Fruit fly (Drosophila melanogaster) whole organism, embryonic: ENCODE measurements around the gene Pxd.

Experiments used
- CG11723 ChIP-seq: fragments of 200-800 bp; sonication (Bioruptor generic); optimal IDR thresholded peaks from 2 replicates; lab custom pipeline; 2017; ENCODE audit warnings: missing biosample characterization, mild to moderate bottlenecking, missing genetic modification characterization
- CG1529 ChIP-seq: fragments of 200-800 bp; sonication (Bioruptor generic); optimal IDR thresholded peaks from 3 replicates; lab custom pipeline; 2018; ENCODE audit warnings: missing biosample characterization, missing genetic modification characterization
- CG15514 ChIP-seq: fragments of 200-800 bp; sonication (Bioruptor generic); optimal IDR thresholded peaks from 3 replicates; lab custom pipeline; 2017; ENCODE audit warnings: missing biosample characterization, missing genetic modification characterization, mild to moderate bottlenecking, moderate library complexity, missing genetic modification reagents
- CG17361 ChIP-seq: fragments of 200-800 bp; sonication (Bioruptor generic); IDR thresholded peaks from 3 replicates; pipeline ENCODE4 v1.3.6; 2022; ENCODE audit warnings: missing biosample characterization, missing genetic modification characterization
- CG17568 ChIP-seq: fragments of 200-800 bp; sonication (Bioruptor generic); optimal IDR thresholded peaks from 2 replicates; lab custom pipeline; 2018; ENCODE audit warnings: missing biosample characterization, mild to moderate bottlenecking, missing genetic modification characterization, moderate library complexity
- CG30403 ChIP-seq: fragments of 200-800 bp; sonication (Bioruptor generic); optimal IDR thresholded peaks from 3 replicates; lab custom pipeline; 2016; ENCODE audit warnings: missing biosample characterization, missing genetic modification characterization
- CG32532 ChIP-seq: fragments of 200-800 bp; sonication (Bioruptor generic); IDR thresholded peaks from 2 replicates; pipeline ENCODE4 v1.3.6; 2022; ENCODE audit warnings: missing biosample characterization, missing genetic modification characterization
- CG34422 ChIP-seq: fragments of 200-800 bp; sonication (Bioruptor generic); IDR thresholded peaks from 3 replicates; pipeline ENCODE4 v1.3.6; 2022; ENCODE audit warnings: missing biosample characterization, missing genetic modification characterization
- CG3995 ChIP-seq: fragments of 200-800 bp; sonication (Bioruptor generic); optimal IDR thresholded peaks from 3 replicates; lab custom pipeline; 2016; ENCODE audit warnings: missing biosample characterization, missing genetic modification characterization
- CG43689 ChIP-seq: fragments of 200-800 bp; sonication (Bioruptor generic); IDR thresholded peaks from 2 replicates; pipeline ENCODE4 v1.3.6; 2022; ENCODE audit warnings: missing biosample characterization, missing genetic modification characterization
- CG4854 ChIP-seq: fragments of 200-800 bp; sonication (Bioruptor generic); optimal IDR thresholded peaks from 2 replicates; lab custom pipeline; 2016; ENCODE audit warnings: missing biosample characterization, missing genetic modification characterization, inconsistent platforms
- CG6254 ChIP-seq: fragments of 200-800 bp; sonication (Bioruptor generic); optimal IDR thresholded peaks from 3 replicates; lab custom pipeline; 2017; ENCODE audit warnings: mild to moderate bottlenecking, missing biosample characterization, missing genetic modification reagents, missing genetic modification characterization
- CG7372 ChIP-seq: fragments of 200-800 bp; sonication (Bioruptor generic); IDR thresholded peaks from 2 replicates; pipeline ENCODE4 v1.3.6; 2022; ENCODE audit warnings: missing biosample characterization, missing genetic modification characterization
- CG7963 ChIP-seq: fragments of 200-800 bp; sonication (Bioruptor generic); IDR thresholded peaks from 3 replicates; pipeline ENCODE4 v1.3.6; 2022; ENCODE audit warnings: missing biosample characterization, missing genetic modification characterization; ENCODE audit not compliant: partially characterized antibody
- CG9437 ChIP-seq: fragments of 200-800 bp; sonication (Bioruptor generic); optimal IDR thresholded peaks from 2 replicates; lab custom pipeline; 2018; ENCODE audit warnings: missing biosample characterization, mild to moderate bottlenecking, missing genetic modification characterization
- CG9817 ChIP-seq: fragments of 200-800 bp; sonication (Bioruptor generic); optimal IDR thresholded peaks from 2 replicates; lab custom pipeline; 2018; ENCODE audit warnings: missing biosample characterization, mild to moderate bottlenecking, missing genetic modification characterization, moderate library complexity
- CHES-1-like ChIP-seq: fragments of 200-800 bp; sonication (Bioruptor generic); optimal IDR thresholded peaks from 2 replicates; lab custom pipeline; 2016; ENCODE audit warnings: missing biosample characterization, missing genetic modification characterization
- D19A ChIP-seq: fragments of 200-800 bp; optimal IDR thresholded peaks from 3 replicates; lab custom pipeline; 2019; ENCODE audit warnings: missing biosample characterization, mild to moderate bottlenecking, missing genetic modification characterization, moderate library complexity
- Doc3 ChIP-seq: fragments of 200-800 bp; sonication (Bioruptor generic); IDR thresholded peaks from 3 replicates; pipeline ENCODE4 v1.3.6; 2022; ENCODE audit warnings: missing biosample characterization, missing genetic modification characterization; ENCODE audit not compliant: partially characterized antibody
- E2f1 ChIP-seq: fragments of 200-800 bp; sonication (Bioruptor generic); IDR thresholded peaks from 2 replicates; pipeline ENCODE4 v1.3.6; 2022; ENCODE audit warnings: missing biosample characterization, missing genetic modification characterization
- Ets97D ChIP-seq: fragments of 200-800 bp; sonication (Bioruptor generic); optimal IDR thresholded peaks from 3 replicates; lab custom pipeline; 2016; ENCODE audit warnings: missing biosample characterization, missing genetic modification characterization
- Fer2 ChIP-seq: fragments of 200-800 bp; sonication (Bioruptor generic); optimal IDR thresholded peaks from 2 replicates; lab custom pipeline; 2018; ENCODE audit warnings: missing biosample characterization, mild to moderate bottlenecking, missing genetic modification characterization, moderate library complexity
- Gug ChIP-seq: fragments of 200-800 bp; sonication (Bioruptor generic); IDR thresholded peaks from 4 replicates; pipeline ENCODE4 v1.3.6; 2022; ENCODE audit warnings: missing biosample characterization, missing genetic modification characterization
- HLHmδ ChIP-seq: fragments of 200-800 bp; sonication (Bioruptor generic); optimal IDR thresholded peaks from 2 replicates; lab custom pipeline; 2018; ENCODE audit warnings: missing biosample characterization, mild to moderate bottlenecking, missing genetic modification characterization, moderate library complexity
- Hr78 ChIP-seq, 2 experiments: fragments of 200-800 bp in 1 of 2; fragments of >200 bp in 1 of 2; sonication (Bioruptor generic) in 1 of 2; optimal IDR thresholded peaks; 2 replicates each; lab custom pipeline; 2017 to 2019; ENCODE audit warnings: missing biosample characterization in 2 of 2, missing genetic modification characterization in 2 of 2, mild to moderate bottlenecking in 1 of 2, moderate library complexity in 1 of 2
- Mad ChIP-seq: fragments of 200-800 bp; sonication (Bioruptor generic); optimal IDR thresholded peaks from 2 replicates; lab custom pipeline; 2016; ENCODE audit warnings: missing biosample characterization, missing genetic modification characterization
- Mes4 ChIP-seq: fragments of 200-800 bp; sonication (Bioruptor generic); optimal IDR thresholded peaks from 2 replicates; lab custom pipeline; 2016; ENCODE audit warnings: missing biosample characterization, missing genetic modification characterization
- Oaz ChIP-seq: fragments of 200-800 bp; sonication (Bioruptor generic); IDR thresholded peaks from 2 replicates; pipeline ENCODE4 v1.3.6; 2022; ENCODE audit warnings: missing biosample characterization, missing genetic modification characterization
- Opbp ChIP-seq: fragments of 200-800 bp; sonication (Bioruptor generic); IDR thresholded peaks from 3 replicates; pipeline ENCODE4 v1.3.6; 2022; ENCODE audit warnings: missing biosample characterization, missing genetic modification characterization; ENCODE audit not compliant: partially characterized antibody
- Rx ChIP-seq: fragments of 200-800 bp; sonication (Bioruptor generic); IDR thresholded peaks from 2 replicates; pipeline ENCODE4 v1.3.6; 2022; ENCODE audit warnings: missing biosample characterization, missing genetic modification characterization
- Spps ChIP-seq: fragments of 200-800 bp; sonication (Bioruptor generic); optimal IDR thresholded peaks from 2 replicates; lab custom pipeline; 2018; ENCODE audit warnings: missing biosample characterization, mild to moderate bottlenecking, missing genetic modification characterization
- br ChIP-seq: fragments of >200 bp; optimal IDR thresholded peaks from 2 replicates; lab custom pipeline; 2017
- cad ChIP-seq: fragments of >200 bp; optimal IDR thresholded peaks from 2 replicates; lab custom pipeline; 2017; ENCODE audit warnings: missing biosample characterization, missing genetic modification characterization
- chinmo ChIP-seq: fragments of 200-800 bp; sonication (Bioruptor generic); IDR thresholded peaks from 4 replicates; pipeline ENCODE4 v1.3.6; 2022; ENCODE audit warnings: missing biosample characterization, missing genetic modification characterization; ENCODE audit not compliant: partially characterized antibody
- en ChIP-seq: fragments of 200-800 bp; sonication (Bioruptor generic); optimal IDR thresholded peaks from 2 replicates; lab custom pipeline; 2016; ENCODE audit warnings: missing biosample characterization, missing genetic modification characterization
- ftz-f1 ChIP-seq: fragments of 200-800 bp; sonication (Bioruptor generic); optimal IDR thresholded peaks from 2 replicates; lab custom pipeline; 2016; ENCODE audit warnings: missing biosample characterization, missing genetic modification characterization
- gce ChIP-seq: fragments of 200-800 bp; sonication (Bioruptor generic); IDR thresholded peaks from 3 replicates; pipeline ENCODE4 v1.3.6; 2022; ENCODE audit warnings: missing biosample characterization, missing genetic modification characterization
- gsb-n ChIP-seq: fragments of 200-800 bp; sonication (Bioruptor generic); optimal IDR thresholded peaks from 3 replicates; lab custom pipeline; 2018; ENCODE audit warnings: missing biosample characterization, mild to moderate bottlenecking, missing genetic modification characterization
- inv ChIP-seq: fragments of 200-800 bp; sonication (Bioruptor generic); IDR thresholded peaks from 2 replicates; pipeline ENCODE4 v1.3.6; 2022; ENCODE audit warnings: missing biosample characterization, missing genetic modification characterization; ENCODE audit not compliant: partially characterized antibody
- lilli ChIP-seq: fragments of 200-800 bp; sonication (Bioruptor generic); optimal IDR thresholded peaks from 3 replicates; lab custom pipeline; 2016; ENCODE audit warnings: missing biosample characterization, missing genetic modification characterization
- luna ChIP-seq: fragments of 200-800 bp; sonication (Bioruptor generic); optimal IDR thresholded peaks from 2 replicates; lab custom pipeline; 2016; ENCODE audit warnings: missing biosample characterization, missing genetic modification characterization
- mam ChIP-seq: fragments of 200-800 bp; sonication (Bioruptor generic); optimal IDR thresholded peaks from 3 replicates; lab custom pipeline; 2016; ENCODE audit warnings: missing biosample characterization, missing genetic modification characterization
- nom ChIP-seq: fragments of 200-800 bp; sonication (Bioruptor generic); optimal IDR thresholded peaks from 2 replicates; lab custom pipeline; 2017; ENCODE audit warnings: missing biosample characterization, missing genetic modification characterization, mild to moderate bottlenecking, moderate library complexity, missing genetic modification reagents
- otp ChIP-seq: fragments of 200-800 bp; sonication (Bioruptor generic); IDR thresholded peaks from 3 replicates; pipeline ENCODE4, ENCODE4 v1.3.6; 2022; ENCODE audit warnings: missing biosample characterization, missing genetic modification characterization
- pfk ChIP-seq: fragments of 200-800 bp; sonication (Bioruptor generic); optimal IDR thresholded peaks from 2 replicates; lab custom pipeline; 2018; ENCODE audit warnings: missing biosample characterization, mild to moderate bottlenecking, missing genetic modification characterization, moderate library complexity
- rib ChIP-seq: fragments of 200-800 bp; sonication (Bioruptor generic); IDR thresholded peaks from 2 replicates; pipeline ENCODE4 v1.3.6; 2022; ENCODE audit warnings: missing biosample characterization, missing genetic modification characterization
- schlank ChIP-seq: fragments of 200-800 bp; sonication (Bioruptor generic); optimal IDR thresholded peaks from 2 replicates; lab custom pipeline; 2018; ENCODE audit warnings: missing biosample characterization, mild to moderate bottlenecking, missing genetic modification characterization
- sens-2 ChIP-seq: fragments of 200-800 bp; sonication (Bioruptor generic); IDR thresholded peaks from 2 replicates; pipeline ENCODE4 v1.3.6; 2022; ENCODE audit warnings: missing biosample characterization, missing genetic modification characterization
- shn ChIP-seq: fragments of 200-800 bp; sonication (Bioruptor generic); optimal IDR thresholded peaks from 3 replicates; lab custom pipeline; 2016; ENCODE audit warnings: missing biosample characterization, missing genetic modification characterization
- sisA ChIP-seq: fragments of 200-800 bp; sonication (Bioruptor generic); IDR thresholded peaks from 2 replicates; pipeline ENCODE4 v1.3.6; 2022; ENCODE audit warnings: missing biosample characterization, missing genetic modification characterization
- vnd ChIP-seq: fragments of 200-800 bp; sonication (Bioruptor generic); IDR thresholded peaks from 3 replicates; pipeline ENCODE4 v1.3.6; 2022; ENCODE audit warnings: missing biosample characterization, missing genetic modification characterization; ENCODE audit not compliant: partially characterized antibody
- zfh1 ChIP-seq: fragments of 200-800 bp; sonication (Bioruptor generic); IDR thresholded peaks from 3 replicates; pipeline ENCODE4 v1.3.6; 2022; ENCODE audit warnings: missing biosample characterization, missing genetic modification characterization

The Pxd gene

DNA sequence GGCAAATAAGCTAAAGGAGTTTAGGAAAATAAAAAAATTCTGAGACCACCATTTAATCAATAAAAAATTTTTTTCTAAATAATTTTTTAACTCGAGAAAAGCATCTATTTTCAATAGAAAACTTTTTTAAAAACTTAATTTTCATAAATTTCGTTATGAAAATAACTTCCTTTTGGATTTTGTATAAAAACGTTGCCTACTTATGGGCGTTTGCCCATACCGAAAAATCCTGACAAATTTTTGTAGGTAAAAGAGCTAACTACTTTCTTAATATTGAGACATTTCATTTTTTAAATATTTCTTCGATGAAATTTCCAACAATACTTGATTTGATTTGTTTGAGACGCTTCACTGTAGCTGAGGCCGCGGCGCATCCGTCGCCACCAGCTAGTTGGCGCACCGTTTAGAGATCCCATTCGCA is 45.9 kb downstream of the Pxd start (continued):
- no peak for TF ChIP-seq Oaz (GFP tag; lab: Robert Waterston, UW)
- no peak for TF ChIP-seq shn (GFP tag; lab: Kevin White, UChicago)
- no peak for TF ChIP-seq Opbp (GFP tag; lab: Robert Waterston, UW)
- peak; percentile 14 for TF ChIP-seq Fer2 (tag; lab: Kevin White, UChicago)
- TF ChIP-seq CG32532 (GFP tag; lab: Robert Waterston, UW) = no peak
- TF ChIP-seq cad (GFP tag; lab: Kevin White, UChicago) = no peak
- no peak for TF ChIP-seq otp (GFP tag; lab: Robert Waterston, UW)
- 0 out of 3 replicates have a peak, but pooled peaks have one; percentile 28 for TF ChIP-seq CG34422 (GFP tag; lab: Robert Waterston, UW)
- TF ChIP-seq inv (GFP tag; lab: Robert Waterston, UW) = no peak
- TF ChIP-seq luna (GFP tag; lab: Kevin White, UChicago) = no peak
- TF ChIP-seq Hr78 (GFP tag; optimal IDR thresholded peaks at IDR 0.05; lab: Kevin White, UChicago) = peak in 1 of 2 experiments; percentile 5
- TF ChIP-seq en (GFP tag; lab: Kevin White, UChicago) = no peak
- TF ChIP-seq CG11723 (GFP tag; lab: Kevin White, UChicago) = peak; percentile 23
- peak; percentile 21 for TF ChIP-seq CG6254 (GFP tag; lab: Kevin White, UChicago)
- TF ChIP-seq sens-2 (GFP tag; lab: Robert Waterston, UW) = no peak
- no peak for TF ChIP-seq CG15514 (GFP tag; lab: Kevin White, UChicago)
- TF ChIP-seq ftz-f1 = no peak
- peak; percentile 3 for TF ChIP-seq CG9817
- TF ChIP-seq chinmo = no peak
- TF ChIP-seq Doc3 = no peak
- peak; percentile 26 for TF ChIP-seq lilli (GFP tag; lab: Kevin White, UChicago)
- no peak for TF ChIP-seq br (lab: Kevin White, UChicago)
- no peak for TF ChIP-seq CG43689 (GFP tag; lab: Robert Waterston, UW)
- TF ChIP-seq CHES-1-like = peak; percentile 19
- no peak for TF ChIP-seq vnd (GFP tag; lab: Robert Waterston, UW)
- TF ChIP-seq Rx (GFP tag; lab: Robert Waterston, UW) = no peak
- no peak for TF ChIP-seq Gug (GFP tag; lab: Robert Waterston, UW)
- TF ChIP-seq gsb-n (tag; lab: Kevin White, UChicago) = peak; percentile 32
- TF ChIP-seq CG7372 (GFP tag; lab: Robert Waterston, UW) = no peak
- TF ChIP-seq CG17568 (GFP tag; lab: Kevin White, UChicago) = no peak
- TF ChIP-seq gce = no peak
- TF ChIP-seq CG3995 (GFP tag; lab: Kevin White, UChicago) = no peak
- 0 out of 2 replicates have a peak, but pooled peaks have one; percentile 10 for TF ChIP-seq sisA (GFP tag; lab: Robert Waterston, UW)
- no peak for TF ChIP-seq schlank (tag; lab: Kevin White, UChicago)
- TF ChIP-seq pfk (GFP tag; lab: Kevin White, UChicago) = no peak
- no peak for TF ChIP-seq CG7963 (GFP tag; lab: Robert Waterston, UW)
- TF ChIP-seq HLHmδ (GFP tag; lab: Kevin White, UChicago) = no peak
- TF ChIP-seq CG30403 (GFP tag; lab: Kevin White, UChicago) = peak; percentile 73
- TF ChIP-seq D19A = peak; percentile 33
- peak; percentile 1 for TF ChIP-seq Spps
- TF ChIP-seq CG1529 (GFP tag; lab: Kevin White, UChicago) = peak; percentile 46
- TF ChIP-seq rib (GFP tag; lab: Robert Waterston, UW) = no peak
- TF ChIP-seq CG17361 (GFP tag; lab: Robert Waterston, UW) = peak; percentile 86
- TF ChIP-seq mam (GFP tag; lab: Kevin White, UChicago) = peak; percentile 48
- peak; percentile 42; the same call in 1 of the 3 replicates for TF ChIP-seq zfh1 (GFP tag; lab: Robert Waterston, UW)
- TF ChIP-seq Mes4 (GFP tag; lab: Kevin White, UChicago) = no peak
- no peak for TF ChIP-seq Mad (GFP tag; lab: Kevin White, UChicago)
- TF ChIP-seq E2f1 (GFP tag; lab: Robert Waterston, UW) = no peak
- TF ChIP-seq Ets97D (GFP tag; lab: Kevin White, UChicago) = no peak
- peak; percentile 54 for TF ChIP-seq CG9437 (GFP tag; lab: Kevin White, UChicago)
- no peak for TF ChIP-seq CG4854 (GFP tag; lab: Kevin White, UChicago)
- TF ChIP-seq nom = no peak
